Fruit fly (Drosophila melanogaster) whole organism, embryonic: ENCODE measurements around the gene wda.

Experiments used
- CG9437 ChIP-seq: fragments of 200-800 bp; sonication (Bioruptor generic); optimal IDR thresholded peaks from 2 replicates; lab custom pipeline; 2018; ENCODE audit warnings: missing biosample characterization, mild to moderate bottlenecking, missing genetic modification characterization
- Hand ChIP-seq: fragments of 200-800 bp; sonication (Bioruptor generic); optimal IDR thresholded peaks from 2 replicates; lab custom pipeline; 2017; ENCODE audit warnings: mild to moderate bottlenecking, missing biosample characterization, missing genetic modification reagents, missing genetic modification characterization
- Hr3 ChIP-seq: fragments of 200-800 bp; sonication (Bioruptor generic); optimal IDR thresholded peaks from 3 replicates; lab custom pipeline; 2016; ENCODE audit warnings: missing biosample characterization, missing genetic modification characterization
- Hr78 ChIP-seq, 2 experiments: fragments of 200-800 bp in 1 of 2; fragments of >200 bp in 1 of 2; sonication (Bioruptor generic) in 1 of 2; optimal IDR thresholded peaks; 2 replicates each; lab custom pipeline; 2017 to 2019; ENCODE audit warnings: missing biosample characterization in 2 of 2, missing genetic modification characterization in 2 of 2, mild to moderate bottlenecking in 1 of 2, moderate library complexity in 1 of 2
- NC2β ChIP-seq: fragments of 200-800 bp; sonication (Bioruptor generic); optimal IDR thresholded peaks from 2 replicates; lab custom pipeline; 2016; ENCODE audit warnings: missing biosample characterization, missing genetic modification characterization
- knrl ChIP-seq: fragments of 200-800 bp; sonication (Bioruptor generic); IDR thresholded peaks from 3 replicates; pipeline ENCODE4 v1.3.6; 2022; ENCODE audit warnings: missing biosample characterization, missing genetic modification characterization; ENCODE audit not compliant: partially characterized antibody
- onecut ChIP-seq: fragments of 200-800 bp; sonication (Bioruptor generic); IDR thresholded peaks from 2 replicates; pipeline ENCODE4 v1.3.6; 2022; ENCODE audit warnings: missing biosample characterization, missing genetic modification characterization
- psq ChIP-seq: fragments of 200-800 bp; sonication (Bioruptor generic); optimal IDR thresholded peaks from 2 replicates; lab custom pipeline; 2017; ENCODE audit warnings: missing biosample characterization, missing genetic modification characterization
- tup ChIP-seq: fragments of 200-800 bp; sonication (Bioruptor generic); optimal IDR thresholded peaks from 2 replicates; lab custom pipeline; 2016; ENCODE audit warnings: missing biosample characterization, mild to moderate bottlenecking, missing genetic modification characterization, moderate library complexity

- TF ChIP-seq Hr78 (GFP tag; optimal IDR thresholded peaks at IDR 0.05; lab: Kevin White, UChicago) (no peak), CG9437 (GFP tag; lab: Kevin White, UChicago) (peak; percentile 44), psq (GFP tag; lab: Kevin White, UChicago) (peak; percentile 22), NC2β (GFP tag; lab: Kevin White, UChicago) (peak; percentile 81), tup (peak; percentile 62), onecut (GFP tag; lab: Robert Waterston, UW) (peak; percentile 88), Hr3 (GFP tag; lab: Kevin White, UChicago) (peak; percentile 71), knrl (peak; percentile 64), Hand (GFP tag; lab: Kevin White, UChicago) (peak; percentile 43)
Observed at dm6 chr3R:23251256-23251655, 6.6 kb downstream of the wda start, which contains the start of the genes Rad60 and EloA.
